Fruit fly (Drosophila melanogaster) whole organism, pupa: ENCODE measurements around the gene fws.
A peak's percentile ranks its signal among the peaks of the same experiment; 100 is the strongest.

Experiments
- CG10348 ChIP-seq: fragments of 200-800 bp; sonication (Bioruptor generic); IDR thresholded peaks from 2 replicates; pipeline ENCODE4 v1.3.6; 2022; ENCODE audit warnings: missing biosample characterization, missing genetic modification characterization
- CG12605 ChIP-seq: fragments of 200-800 bp; sonication (Bioruptor generic); IDR thresholded peaks from 2 replicates; pipeline ENCODE4 v1.3.6; 2022; ENCODE audit warnings: missing biosample characterization, missing genetic modification characterization
- CG13204 ChIP-seq: fragments of 200-800 bp; sonication (Bioruptor generic); optimal IDR thresholded peaks from 2 replicates; lab custom pipeline; 2018; ENCODE audit warnings: missing biosample characterization, mild to moderate bottlenecking, missing genetic modification characterization, moderate library complexity
- CG14655 ChIP-seq: fragments of 200-800 bp; sonication (Bioruptor generic); optimal IDR thresholded peaks from 3 replicates; lab custom pipeline; 2017; ENCODE audit warnings: mild to moderate bottlenecking, missing biosample characterization, missing genetic modification reagents, missing genetic modification characterization
- CG15710 ChIP-seq: fragments of 200-800 bp; sonication (Bioruptor generic); optimal IDR thresholded peaks from 2 replicates; lab custom pipeline; 2018; ENCODE audit warnings: missing biosample characterization, mild to moderate bottlenecking, missing genetic modification characterization, moderate library complexity
- CG17806 ChIP-seq: fragments of 200-800 bp; sonication (Bioruptor generic); optimal IDR thresholded peaks from 2 replicates; lab custom pipeline; 2018; ENCODE audit warnings: missing biosample characterization, mild to moderate bottlenecking, missing genetic modification characterization, moderate library complexity
- CG32121 ChIP-seq: fragments of 200-800 bp; sonication (Bioruptor generic); IDR thresholded peaks from 2 replicates; pipeline ENCODE4 v1.3.6; 2022; ENCODE audit warnings: missing biosample characterization, missing genetic modification characterization
- CG34367 ChIP-seq: fragments of 200-800 bp; sonication (Bioruptor generic); optimal IDR thresholded peaks from 2 replicates; lab custom pipeline; 2018; ENCODE audit warnings: missing biosample characterization, mild to moderate bottlenecking, missing genetic modification characterization
- CG4496 ChIP-seq: fragments of 200-800 bp; sonication (Bioruptor generic); IDR thresholded peaks from 3 replicates; pipeline ENCODE4 v1.3.6; 2022; ENCODE audit warnings: missing biosample characterization, missing genetic modification characterization
- CG8159 ChIP-seq: fragments of 200-800 bp; sonication (Bioruptor generic); optimal IDR thresholded peaks from 3 replicates; lab custom pipeline; 2018; ENCODE audit warnings: missing biosample characterization, mild to moderate bottlenecking, missing genetic modification characterization, moderate library complexity
- CG8301 ChIP-seq: fragments of 200-800 bp; sonication (Bioruptor generic); optimal IDR thresholded peaks from 2 replicates; lab custom pipeline; 2018; ENCODE audit warnings: missing biosample characterization, mild to moderate bottlenecking, missing genetic modification characterization
- CG9948 ChIP-seq: fragments of 200-800 bp; sonication (Bioruptor generic); optimal IDR thresholded peaks from 2 replicates; lab custom pipeline; 2018; ENCODE audit warnings: missing biosample characterization, mild to moderate bottlenecking, missing genetic modification characterization, moderate library complexity
- D1 ChIP-seq: fragments of 200-800 bp; sonication (Bioruptor generic); optimal IDR thresholded peaks from 2 replicates; lab custom pipeline; 2018; ENCODE audit warnings: missing biosample characterization, mild to moderate bottlenecking, missing genetic modification characterization, moderate library complexity
- EcR ChIP-seq: fragments of 200-800 bp; sonication (Bioruptor generic); optimal IDR thresholded peaks from 3 replicates; lab custom pipeline; 2019; ENCODE audit warnings: missing biosample characterization, missing genetic modification characterization, mild to moderate bottlenecking, moderate library complexity, missing genetic modification reagents
- Ets98B ChIP-seq: fragments of 200-800 bp; sonication (Bioruptor generic); IDR thresholded peaks from 2 replicates; pipeline ENCODE4 v1.3.6; 2022; ENCODE audit warnings: missing biosample characterization, missing genetic modification characterization
- Pif1A ChIP-seq: fragments of 200-800 bp; sonication (Bioruptor generic); optimal IDR thresholded peaks from 3 replicates; lab custom pipeline; 2016; ENCODE audit warnings: missing biosample characterization, missing genetic modification characterization
- Pif1B ChIP-seq: fragments of 200-800 bp; sonication (Bioruptor generic); optimal IDR thresholded peaks from 3 replicates; lab custom pipeline; 2016; ENCODE audit warnings: missing biosample characterization, missing genetic modification characterization
- Snoo ChIP-seq: fragments of 200-800 bp; sonication (Bioruptor generic); optimal IDR thresholded peaks from 3 replicates; lab custom pipeline; 2017; ENCODE audit warnings: missing biosample characterization, mild to moderate bottlenecking, missing genetic modification characterization, inconsistent platforms
- fd96Ca ChIP-seq: fragments of 200-800 bp; sonication (Bioruptor generic); IDR thresholded peaks from 3 replicates; pipeline ENCODE4 v1.3.6; 2022; ENCODE audit warnings: missing biosample characterization, missing genetic modification characterization
- gl ChIP-seq: fragments of 200-800 bp; sonication (Bioruptor generic); optimal IDR thresholded peaks from 2 replicates; lab custom pipeline; 2018; ENCODE audit warnings: missing biosample characterization, mild to moderate bottlenecking, missing genetic modification characterization
- rn ChIP-seq: fragments of 200-800 bp; sonication (Bioruptor generic); IDR thresholded peaks from 2 replicates; pipeline ENCODE4 v1.3.6; 2022; ENCODE audit warnings: missing biosample characterization, missing genetic modification characterization

fws gene

DNA sequence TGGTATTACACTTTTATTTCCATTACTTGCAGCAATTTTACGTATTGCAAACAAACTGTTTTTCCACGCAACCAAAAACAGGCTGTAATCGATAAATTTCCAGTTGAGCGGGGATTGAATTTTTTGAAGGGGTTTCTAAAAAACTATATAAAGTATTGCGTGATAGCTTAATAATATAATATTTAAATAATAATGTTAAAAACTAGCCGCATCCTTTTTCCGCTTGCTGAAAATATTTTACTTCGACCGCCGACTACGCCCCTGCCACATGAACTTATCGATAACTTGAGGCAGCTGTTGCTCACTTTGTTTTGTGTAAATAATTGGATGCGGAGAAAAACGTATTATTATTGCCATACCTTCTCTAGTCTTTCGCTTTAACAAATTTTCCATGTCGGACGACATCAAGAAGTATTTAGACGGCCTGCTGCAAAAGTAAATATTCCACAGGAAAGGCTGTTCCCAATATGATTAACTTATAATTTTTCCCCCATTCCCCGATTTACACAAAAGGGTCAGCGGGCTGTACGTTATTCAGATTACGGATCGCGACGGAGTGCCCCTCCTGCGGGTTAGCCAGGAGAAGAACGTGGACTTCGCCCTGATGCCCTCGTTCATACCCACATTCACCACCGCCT lies at the start of gene fws, which contains the start of gene Lamtor3:
TSS of gene fws (minus strand) at position 87 of the 638 bp plus-strand sequence.
TSS of gene Lamtor3 (plus strand) at position 289 of the 638 bp plus-strand sequence.
- TF ChIP-seq Pif1B (GFP tag; lab: Kevin White, UChicago) (peak; percentile 99), CG9948 (tag; lab: Kevin White, UChicago) (peak; percentile 99), fd96Ca (peak; percentile 100), Ets98B (GFP tag; lab: Robert Waterston, UW) (peak; percentile 100), CG12605 (GFP tag; lab: Robert Waterston, UW) (peak; percentile 99), gl (tag; lab: Kevin White, UChicago) (peak; percentile 95), CG13204 (no peak), CG15710 (peak; percentile 99), CG34367 (tag; lab: Kevin White, UChicago) (peak; percentile 98), CG32121 (GFP tag; lab: Robert Waterston, UW) (peak; percentile 99), D1 (peak; percentile 96), EcR (GFP tag; lab: Kevin White, UChicago) (peak; percentile 41), Pif1A (GFP tag; lab: Kevin White, UChicago) (peak; percentile 98), CG17806 (tag; lab: Kevin White, UChicago) (peak; percentile 99), rn (GFP tag; lab: Robert Waterston, UW) (peak; percentile 99), CG14655 (GFP tag; lab: Kevin White, UChicago) (peak; percentile 99), Snoo (tag; lab: Kevin White, UChicago) (peak; percentile 99), CG8159 (tag; lab: Kevin White, UChicago) (peak; percentile 99), CG8301 (tag; lab: Kevin White, UChicago) (peak; percentile 99), CG10348 (GFP tag; lab: Robert Waterston, UW) (peak; percentile 98), CG4496 (GFP tag; lab: Robert Waterston, UW) (peak; percentile 100)

DNA sequence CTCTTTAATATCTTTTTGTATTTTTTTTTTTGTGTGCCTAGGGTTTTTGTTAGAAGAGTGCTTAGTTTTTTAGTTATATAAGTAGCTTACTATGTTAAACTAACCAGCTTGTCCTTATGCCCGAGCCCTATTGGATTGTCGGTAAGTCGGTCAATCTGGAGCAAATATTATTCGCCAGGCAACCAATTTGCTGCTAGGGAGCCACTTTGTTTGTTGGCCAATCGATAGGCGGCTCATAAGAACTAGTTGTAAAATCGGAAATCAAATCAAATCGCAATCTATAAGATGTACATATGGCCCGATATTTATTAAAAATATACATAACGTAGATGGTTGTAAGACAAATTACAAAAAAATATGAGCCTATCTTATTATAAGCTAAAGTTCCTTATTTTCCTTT lies 48.2 kb upstream of the fws start, which contains the start of gene CG15144:
TSS of gene CG15144 (minus strand) at position 101 of the 400 bp plus-strand sequence.
- TF ChIP-seq Snoo (tag; lab: Kevin White, UChicago) (no peak), CG8159 (tag; lab: Kevin White, UChicago) (no peak), CG13204 (no peak), D1 (no peak), CG14655 (GFP tag; lab: Kevin White, UChicago) (no peak), rn (GFP tag; lab: Robert Waterston, UW) (no peak)

DNA sequence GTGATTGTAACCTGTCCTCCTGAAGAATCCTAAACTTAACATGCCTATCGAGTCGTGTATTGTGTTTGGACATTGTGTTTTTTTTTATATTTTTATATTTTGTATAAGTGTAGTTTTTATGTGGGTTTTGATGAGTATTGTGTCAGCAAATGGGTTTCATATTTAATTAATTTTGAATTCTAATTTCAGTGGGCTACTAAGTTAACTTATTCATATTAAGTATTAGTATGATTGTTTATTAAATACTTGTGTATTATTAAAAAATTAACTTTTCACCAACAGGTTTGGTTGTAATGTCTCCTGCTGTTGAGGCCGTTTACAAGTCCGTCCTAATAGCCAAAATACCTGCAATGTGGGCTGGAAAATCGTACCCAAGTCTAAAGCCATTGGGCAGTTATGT lies 43.6 kb upstream of the fws start, which contains the start of gene CG15143:
TSS of gene CG15143 (minus strand) at position 101 of the 400 bp plus-strand sequence.
- TF ChIP-seq EcR (GFP tag; lab: Kevin White, UChicago), result no peak
- TF ChIP-seq CG15710, result no peak
- TF ChIP-seq Pif1A (GFP tag; lab: Kevin White, UChicago), result no peak
- TF ChIP-seq CG34367 (tag; lab: Kevin White, UChicago), result no peak
- TF ChIP-seq CG14655 (GFP tag; lab: Kevin White, UChicago), result no peak
- no peak for TF ChIP-seq CG8301 (tag; lab: Kevin White, UChicago)
- TF ChIP-seq CG12605 (GFP tag; lab: Robert Waterston, UW), result no peak
- TF ChIP-seq CG32121 (GFP tag; lab: Robert Waterston, UW), result no peak
- TF ChIP-seq fd96Ca, result no peak
- TF ChIP-seq D1, result no peak
- no peak for TF ChIP-seq CG13204
- no peak for TF ChIP-seq CG17806 (tag; lab: Kevin White, UChicago)
- no peak for TF ChIP-seq CG4496 (GFP tag; lab: Robert Waterston, UW)

DNA sequence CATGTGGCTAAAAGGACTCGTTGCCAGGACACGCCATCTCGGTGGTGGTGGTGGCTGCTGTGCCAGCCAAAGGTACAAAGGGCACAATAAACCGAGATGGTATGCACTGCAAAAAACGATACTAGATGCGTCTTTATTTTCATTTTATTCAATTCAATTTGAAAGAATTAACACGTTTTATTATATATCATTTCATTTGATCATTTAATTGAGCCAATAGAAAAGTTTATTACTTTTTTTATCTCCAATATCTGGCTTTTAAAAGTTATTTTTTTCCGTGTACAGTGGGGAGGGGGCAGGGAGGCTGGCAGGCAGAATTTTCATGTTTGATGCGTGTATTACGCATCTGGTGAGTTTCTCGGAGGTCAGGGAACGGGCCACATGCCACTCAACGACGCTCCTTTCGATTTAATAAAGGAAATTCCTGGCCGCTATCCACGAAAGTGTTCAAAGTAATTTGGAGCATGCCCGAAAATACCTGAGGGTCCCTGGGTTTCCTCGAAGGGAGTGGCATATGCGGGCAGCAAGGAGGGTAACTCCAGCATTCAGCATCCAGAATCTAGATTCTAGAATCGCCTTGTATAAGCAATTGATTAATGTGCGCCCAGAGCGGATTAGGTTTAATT lies 33.4 kb upstream of the fws start:
- TF ChIP-seq CG8159 (tag; lab: Kevin White, UChicago) (peak; percentile 75), D1 (no peak), EcR (GFP tag; lab: Kevin White, UChicago) (no peak), Snoo (tag; lab: Kevin White, UChicago) (no peak), CG8301 (tag; lab: Kevin White, UChicago) (no peak), gl (tag; lab: Kevin White, UChicago) (no peak), rn (GFP tag; lab: Robert Waterston, UW) (no peak), CG9948 (tag; lab: Kevin White, UChicago) (no peak), Pif1A (GFP tag; lab: Kevin White, UChicago) (peak; percentile 25), Pif1B (GFP tag; lab: Kevin White, UChicago) (peak; percentile 19), CG32121 (GFP tag; lab: Robert Waterston, UW) (no peak), CG4496 (GFP tag; lab: Robert Waterston, UW) (no peak), Ets98B (GFP tag; lab: Robert Waterston, UW) (no peak), fd96Ca (no peak), CG15710 (no peak), CG14655 (GFP tag; lab: Kevin White, UChicago) (peak; percentile 8), CG10348 (GFP tag; lab: Robert Waterston, UW) (no peak), CG13204 (no peak), CG12605 (GFP tag; lab: Robert Waterston, UW) (no peak), CG34367 (tag; lab: Kevin White, UChicago) (peak; percentile 15), CG17806 (tag; lab: Kevin White, UChicago) (no peak)

DNA sequence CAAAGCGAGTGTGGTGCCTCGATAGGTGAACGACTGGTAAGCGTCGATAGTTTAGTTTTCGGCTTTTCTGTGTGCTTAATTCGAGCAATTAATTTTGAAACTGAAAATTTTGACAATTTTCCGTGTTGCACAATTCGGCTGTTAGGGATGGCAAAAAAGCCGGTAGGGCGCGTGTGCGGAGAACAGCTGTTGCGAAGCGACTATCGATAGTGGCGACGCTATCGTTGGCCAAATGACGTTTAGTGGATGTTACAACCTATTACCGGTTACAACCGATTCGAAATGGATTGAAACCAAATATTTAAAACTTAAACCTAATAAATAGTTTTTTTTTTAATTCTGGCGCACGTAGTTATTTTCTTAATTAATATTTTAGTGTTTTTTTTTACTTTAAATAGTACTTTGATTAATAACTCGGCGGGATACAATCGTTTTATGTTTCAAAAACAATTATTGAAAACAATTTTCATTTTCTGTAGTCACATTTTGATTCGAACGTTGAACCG lies 20.2 kb upstream of the fws start, which contains the start of the genes mEFTs and Dhc36C:
TSS of gene mEFTs (minus strand) at position 161 of the 506 bp plus-strand sequence.
TSS of gene Dhc36C (plus strand) at position 456 of the 506 bp plus-strand sequence.
- no peak for TF ChIP-seq CG34367 (tag; lab: Kevin White, UChicago)
- TF ChIP-seq CG9948 (tag; lab: Kevin White, UChicago), result no peak
- TF ChIP-seq CG10348 (GFP tag; lab: Robert Waterston, UW), result no peak
- no peak for TF ChIP-seq rn (GFP tag; lab: Robert Waterston, UW)
- TF ChIP-seq Ets98B (GFP tag; lab: Robert Waterston, UW), result no peak
- no peak for TF ChIP-seq CG15710
- TF ChIP-seq CG8301 (tag; lab: Kevin White, UChicago), result no peak
- TF ChIP-seq, all 21 proteins: peak for 0
